Fruit fly (Drosophila melanogaster) whole organism, prepupa: ENCODE measurements around the gene pod1.
A peak's percentile ranks its signal among the peaks of the same experiment; 100 is the strongest.

Experiments
- Blimp-1 ChIP-seq: fragments of 200-800 bp; sonication (Bioruptor generic); optimal IDR thresholded peaks from 3 replicates; lab custom pipeline; 2017; ENCODE audit warnings: missing biosample characterization, missing genetic modification characterization, mild to moderate bottlenecking, moderate library complexity, missing genetic modification reagents
- CG10631 ChIP-seq: fragments of 200-800 bp; sonication (Bioruptor generic); optimal IDR thresholded peaks from 2 replicates; lab custom pipeline; 2016; ENCODE audit warnings: missing biosample characterization, missing genetic modification characterization
- CG10669 ChIP-seq: fragments of 200-800 bp; sonication (Bioruptor generic); optimal IDR thresholded peaks from 3 replicates; lab custom pipeline; 2018; ENCODE audit warnings: missing biosample characterization, mild to moderate bottlenecking, missing genetic modification characterization, moderate library complexity
- CG11294 ChIP-seq: fragments of 200-800 bp; sonication (Bioruptor generic); IDR thresholded peaks from 2 replicates; pipeline ENCODE4 v1.3.6; 2022; ENCODE audit warnings: missing biosample characterization, missing genetic modification characterization
- CG11762 ChIP-seq: fragments of 200-800 bp; sonication (Bioruptor generic); optimal IDR thresholded peaks from 3 replicates; lab custom pipeline; 2016; ENCODE audit warnings: missing biosample characterization, missing genetic modification characterization; ENCODE audit not compliant: insufficient read depth
- CG1621 ChIP-seq: fragments of 200-800 bp; sonication (Bioruptor generic); optimal IDR thresholded peaks from 3 replicates; lab custom pipeline; 2018; ENCODE audit warnings: missing biosample characterization, mild to moderate bottlenecking, missing genetic modification characterization
- CG16779 ChIP-seq: fragments of 200-800 bp; sonication (Bioruptor generic); optimal IDR thresholded peaks from 3 replicates; lab custom pipeline; 2017; ENCODE audit warnings: missing biosample characterization, mild to moderate bottlenecking, missing genetic modification characterization
- CG31627 ChIP-seq: fragments of 200-800 bp; sonication (Bioruptor generic); optimal IDR thresholded peaks from 3 replicates; lab custom pipeline; 2016; ENCODE audit warnings: missing biosample characterization, missing genetic modification characterization
- CG32006 ChIP-seq: fragments of 200-800 bp; sonication (Bioruptor generic); optimal IDR thresholded peaks from 3 replicates; lab custom pipeline; 2017; ENCODE audit warnings: missing biosample characterization, mild to moderate bottlenecking, missing genetic modification characterization
- CG3919 ChIP-seq: fragments of 200-800 bp; sonication (Bioruptor generic); optimal IDR thresholded peaks from 3 replicates; lab custom pipeline; 2016; ENCODE audit warnings: missing biosample characterization, missing genetic modification characterization
- CG4318 ChIP-seq: fragments of 200-800 bp; sonication (Bioruptor generic); optimal IDR thresholded peaks from 3 replicates; lab custom pipeline; 2017; ENCODE audit warnings: missing biosample characterization, mild to moderate bottlenecking, missing genetic modification characterization
- CG6163 ChIP-seq: fragments of 200-800 bp; sonication (Bioruptor generic); IDR thresholded peaks from 3 replicates; pipeline ENCODE4 v1.3.6; 2022; ENCODE audit warnings: missing biosample characterization, missing genetic modification characterization
- CG6276 ChIP-seq: fragments of 200-800 bp; sonication (Bioruptor generic); optimal IDR thresholded peaks from 2 replicates; lab custom pipeline; 2017; ENCODE audit warnings: missing biosample characterization, mild to moderate bottlenecking, missing genetic modification characterization
- CG6792 ChIP-seq: fragments of 200-800 bp; sonication (Bioruptor generic); optimal IDR thresholded peaks from 3 replicates; lab custom pipeline; 2016; ENCODE audit warnings: missing biosample characterization, missing genetic modification characterization
- CG6808 ChIP-seq: fragments of 200-800 bp; sonication (Bioruptor generic); optimal IDR thresholded peaks from 3 replicates; lab custom pipeline; 2017; ENCODE audit warnings: missing biosample characterization, missing genetic modification characterization, mild to moderate bottlenecking, moderate library complexity, missing genetic modification reagents
- CG7368 ChIP-seq: fragments of 200-800 bp; sonication (Bioruptor generic); optimal IDR thresholded peaks from 3 replicates; lab custom pipeline; 2016; ENCODE audit warnings: missing biosample characterization, missing genetic modification characterization
- CG8119 ChIP-seq: fragments of 200-800 bp; sonication (Bioruptor generic); IDR thresholded peaks from 3 replicates; pipeline ENCODE4 v1.3.6; 2022; ENCODE audit warnings: missing biosample characterization, missing genetic modification characterization
- CG8319 ChIP-seq: fragments of 200-800 bp; sonication (Bioruptor generic); optimal IDR thresholded peaks from 3 replicates; lab custom pipeline; 2016; ENCODE audit warnings: missing biosample characterization, missing genetic modification characterization
- CG8632 ChIP-seq: fragments of 200-800 bp; sonication (Bioruptor generic); optimal IDR thresholded peaks from 3 replicates; lab custom pipeline; 2016; ENCODE audit warnings: missing biosample characterization, missing genetic modification characterization
- CG9139 ChIP-seq: fragments of 200-800 bp; sonication (Bioruptor generic); optimal IDR thresholded peaks from 3 replicates; lab custom pipeline; 2017; ENCODE audit warnings: missing biosample characterization, mild to moderate bottlenecking, missing genetic modification characterization
- Eip78C ChIP-seq: fragments of 200-800 bp; sonication (Bioruptor generic); peaks from one replicate; lab custom pipeline; 2016; ENCODE audit warnings: missing biosample characterization, missing genetic modification characterization
- Eip93F ChIP-seq: fragments of 200-800 bp; sonication (Bioruptor generic); optimal IDR thresholded peaks from 2 replicates; lab custom pipeline; 2016; ENCODE audit warnings: missing biosample characterization, mild to moderate bottlenecking, missing genetic modification characterization
- Ets21C ChIP-seq: fragments of 200-800 bp; sonication (Bioruptor generic); optimal IDR thresholded peaks from 3 replicates; lab custom pipeline; 2016; ENCODE audit warnings: missing biosample characterization, missing genetic modification characterization
- Gug ChIP-seq: fragments of 200-800 bp; sonication (Bioruptor generic); IDR thresholded peaks from 2 replicates; pipeline ENCODE4 v1.3.6; 2022; ENCODE audit warnings: missing biosample characterization, missing genetic modification characterization
- Hr38 ChIP-seq: sonication (Bioruptor generic); optimal IDR thresholded peaks from 2 replicates; lab custom pipeline; 2016; ENCODE audit warnings: missing biosample characterization, missing genetic modification characterization
- Hr39 ChIP-seq: fragments of 200-800 bp; sonication (Bioruptor generic); optimal IDR thresholded peaks from 2 replicates; lab custom pipeline; 2016; ENCODE audit warnings: missing biosample characterization, missing genetic modification characterization
- Hr4 ChIP-seq: fragments of 200-800 bp; sonication (Bioruptor generic); optimal IDR thresholded peaks from 3 replicates; lab custom pipeline; 2016; ENCODE audit warnings: missing biosample characterization, missing genetic modification characterization
- Lpt ChIP-seq: fragments of 200-800 bp; sonication (Bioruptor generic); optimal IDR thresholded peaks from 3 replicates; lab custom pipeline; 2016; ENCODE audit warnings: missing biosample characterization, missing genetic modification characterization
- Met ChIP-seq: fragments of 200-800 bp; sonication (Bioruptor generic); optimal IDR thresholded peaks from 3 replicates; lab custom pipeline; 2016; ENCODE audit warnings: missing biosample characterization, missing genetic modification characterization
- Smox ChIP-seq: fragments of 200-800 bp; sonication (Bioruptor generic); optimal IDR thresholded peaks from 3 replicates; lab custom pipeline; 2016; ENCODE audit warnings: missing biosample characterization, missing genetic modification characterization
- Sox102F ChIP-seq: fragments of 200-800 bp; sonication (Bioruptor generic); optimal IDR thresholded peaks from 2 replicates; lab custom pipeline; 2016; ENCODE audit warnings: missing biosample characterization, mild to moderate bottlenecking, missing genetic modification characterization
- Sox14 ChIP-seq: fragments of 200-800 bp; sonication (Bioruptor generic); optimal IDR thresholded peaks from 3 replicates; lab custom pipeline; 2016; ENCODE audit warnings: missing biosample characterization, missing genetic modification characterization
- Sox15 ChIP-seq: fragments of 200-800 bp; sonication (Bioruptor generic); optimal IDR thresholded peaks from 3 replicates; lab custom pipeline; 2016; ENCODE audit warnings: missing biosample characterization, missing genetic modification characterization
- acj6 ChIP-seq: fragments of 200-800 bp; sonication (Bioruptor generic); optimal IDR thresholded peaks from 3 replicates; lab custom pipeline; 2016; ENCODE audit warnings: missing biosample characterization, missing genetic modification characterization
- dac ChIP-seq: fragments of 200-800 bp; sonication (Bioruptor generic); optimal IDR thresholded peaks from 2 replicates; lab custom pipeline; 2017; ENCODE audit warnings: missing biosample characterization, mild to moderate bottlenecking, missing genetic modification characterization
- dsx ChIP-seq: fragments of 200-800 bp; optimal IDR thresholded peaks from 3 replicates; lab custom pipeline; 2019; ENCODE audit warnings: missing biosample characterization, mild to moderate bottlenecking, missing genetic modification characterization, moderate library complexity; ENCODE audit not compliant: poor library complexity, severe bottlenecking
- esn ChIP-seq: fragments of 200-800 bp; sonication (Bioruptor generic); optimal IDR thresholded peaks from 2 replicates; lab custom pipeline; 2016; ENCODE audit warnings: missing biosample characterization, mild to moderate bottlenecking, missing genetic modification characterization, moderate library complexity
- fd59A ChIP-seq: fragments of 200-800 bp; sonication (Bioruptor generic); optimal IDR thresholded peaks from 2 replicates; lab custom pipeline; 2017; ENCODE audit warnings: missing biosample characterization, mild to moderate bottlenecking, missing genetic modification characterization, missing genetic modification reagents
- fd85E ChIP-seq: fragments of 200-800 bp; sonication (Bioruptor generic); optimal IDR thresholded peaks from 3 replicates; lab custom pipeline; 2016; ENCODE audit warnings: missing biosample characterization, missing genetic modification characterization
- lz ChIP-seq: fragments of 200-800 bp; sonication (Bioruptor generic); optimal IDR thresholded peaks from 3 replicates; lab custom pipeline; 2016; ENCODE audit warnings: missing biosample characterization, missing genetic modification characterization
- net ChIP-seq: fragments of 200-800 bp; sonication (Bioruptor generic); optimal IDR thresholded peaks from 3 replicates; lab custom pipeline; 2016; ENCODE audit warnings: missing biosample characterization, missing genetic modification characterization
- pdm3 ChIP-seq: fragments of 200-800 bp; sonication (Bioruptor generic); optimal IDR thresholded peaks from 3 replicates; lab custom pipeline; 2016; ENCODE audit warnings: missing biosample characterization, missing genetic modification characterization
- salr ChIP-seq, 2 experiments: fragments of 200-800 bp; sonication (Bioruptor generic); optimal IDR thresholded peaks; 3 replicates each; lab custom pipeline; 2016 to 2018; ENCODE audit warnings: missing biosample characterization in 2 of 2, missing genetic modification characterization in 2 of 2, mild to moderate bottlenecking in 1 of 2
- spab ChIP-seq: fragments of 200-800 bp; sonication (Bioruptor generic); optimal IDR thresholded peaks from 2 replicates; lab custom pipeline; 2017; ENCODE audit warnings: missing biosample characterization, mild to moderate bottlenecking, missing genetic modification characterization, missing genetic modification reagents
- ss ChIP-seq, 2 experiments: fragments of 200-800 bp; sonication (Bioruptor generic); optimal IDR thresholded peaks; 2 replicates in 1 of 2; 3 replicates in 1 of 2; lab custom pipeline; 2017 to 2018; ENCODE audit warnings: mild to moderate bottlenecking in 2 of 2, missing biosample characterization in 2 of 2, missing genetic modification characterization in 2 of 2, moderate library complexity in 1 of 2
- svp ChIP-seq: fragments of 200-800 bp; sonication (Bioruptor generic); peaks from one replicate; lab custom pipeline; 2016; ENCODE audit warnings: missing biosample characterization, missing genetic modification characterization
- vri ChIP-seq: fragments of 200-800 bp; sonication (Bioruptor generic); optimal IDR thresholded peaks from 3 replicates; lab custom pipeline; 2016; ENCODE audit warnings: missing biosample characterization, mild to moderate bottlenecking, missing genetic modification characterization

The pod1 gene

DNA sequence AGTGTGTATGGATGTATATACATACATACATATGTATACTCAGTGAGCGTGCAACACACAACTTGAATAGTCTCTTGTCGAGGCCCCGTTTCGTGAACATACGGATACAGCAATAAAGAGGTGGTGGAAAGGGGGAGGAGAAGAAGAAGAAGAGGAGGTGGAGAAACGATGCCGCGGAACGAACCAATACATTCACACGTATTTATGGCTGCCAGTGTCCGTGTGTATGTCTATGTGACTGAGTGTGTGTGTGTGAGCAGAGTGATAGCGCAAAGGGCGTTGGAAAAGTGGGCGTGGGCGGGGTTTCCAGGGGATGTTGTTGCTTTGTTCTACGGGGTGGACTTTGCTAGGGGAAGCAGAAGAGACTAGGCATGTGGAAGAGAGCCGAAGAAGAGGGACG is 49.9 kb downstream of the pod1 start (continued):
- TF ChIP-seq Sox14 (GFP tag; lab: Kevin White, UChicago) (no peak), ss (GFP tag; optimal IDR thresholded peaks at IDR 0.05; lab: Kevin White, UChicago) (peak; percentile 74 to 83), lz (GFP tag; lab: Kevin White, UChicago) (no peak), net (GFP tag; lab: Kevin White, UChicago) (no peak), vri (no peak), CG11294 (no peak), CG6163 (0 out of 3 replicates have a peak, but pooled peaks have one; percentile 47), CG8119 (peak; percentile 52; the same call in 2 of the 3 replicates), CG31627 (GFP tag; lab: Kevin White, UChicago) (no peak), Ets21C (GFP tag; lab: Kevin White, UChicago) (no peak), CG10631 (GFP tag; lab: Kevin White, UChicago) (no peak), Met (GFP tag; lab: Kevin White, UChicago) (no peak), CG7368 (GFP tag; lab: Kevin White, UChicago) (no peak), Hr4 (GFP tag; lab: Kevin White, UChicago) (no peak), acj6 (GFP tag; lab: Kevin White, UChicago) (no peak), CG8632 (GFP tag; lab: Kevin White, UChicago) (no peak), dsx (peak; percentile 40), CG16779 (tag; lab: Kevin White, UChicago) (no peak), CG1621 (tag; lab: Kevin White, UChicago) (peak; percentile 65), salr (GFP tag; optimal IDR thresholded peaks at IDR 0.05; lab: Kevin White, UChicago) (peak in 1 of 2 experiments; percentile 23)

DNA sequence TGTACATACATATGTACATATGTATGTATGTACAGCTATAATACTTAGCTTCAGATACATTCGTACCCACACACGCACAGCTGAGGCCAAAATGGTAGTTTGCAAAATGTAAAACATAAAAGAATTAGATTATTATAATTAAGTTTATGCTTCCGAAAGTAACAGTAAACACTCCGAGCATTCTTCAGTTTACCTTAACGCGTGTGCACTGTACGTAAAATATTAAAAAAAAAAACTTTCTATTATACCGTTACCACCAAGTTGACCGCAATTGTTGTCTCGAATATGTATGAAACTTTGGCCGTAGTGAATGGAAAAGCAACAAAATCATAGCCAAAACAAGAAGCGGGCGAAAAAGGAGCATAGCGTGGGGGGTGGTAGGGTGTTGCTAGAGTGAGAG is 51.1 kb downstream of the pod1 start:
- TF ChIP-seq Sox102F (GFP tag; lab: Kevin White, UChicago) = peak; percentile 78
- peak; percentile 67 for TF ChIP-seq Smox (GFP tag; lab: Kevin White, UChicago)
- TF ChIP-seq lz (GFP tag; lab: Kevin White, UChicago) = peak; percentile 78
- TF ChIP-seq fd59A = peak; percentile 60
- peak; percentile 75 for TF ChIP-seq CG10669 (GFP tag; lab: Kevin White, UChicago)
- TF ChIP-seq CG6792 (GFP tag; lab: Kevin White, UChicago) = peak; percentile 68
- TF ChIP-seq Eip93F = peak; percentile 32
- TF ChIP-seq Hr39 = peak; percentile 43
- TF ChIP-seq pdm3 = peak; percentile 78
- peak; percentile 42 to 67 for TF ChIP-seq salr (GFP tag; optimal IDR thresholded peaks at IDR 0.05; lab: Kevin White, UChicago)
- TF ChIP-seq CG9139 (GFP tag; lab: Kevin White, UChicago) = peak; percentile 33
- TF ChIP-seq CG6276 (GFP tag; lab: Kevin White, UChicago) = peak; percentile 90
- TF ChIP-seq CG11762 (GFP tag; lab: Kevin White, UChicago) = peak; percentile 49
- TF ChIP-seq Sox15 = peak; percentile 30
- peak; percentile 50 for TF ChIP-seq CG31627 (GFP tag; lab: Kevin White, UChicago)
- TF ChIP-seq CG4318 (GFP tag; lab: Kevin White, UChicago) = peak; percentile 80
- peak; percentile 91 for TF ChIP-seq CG32006 (GFP tag; lab: Kevin White, UChicago)
- peak; percentile 53 for TF ChIP-seq CG11294
- no peak for TF ChIP-seq fd85E (GFP tag; lab: Kevin White, UChicago)
- TF ChIP-seq Ets21C (GFP tag; lab: Kevin White, UChicago) = peak; percentile 25
- TF ChIP-seq CG16779 (tag; lab: Kevin White, UChicago) = peak; percentile 69
- peak; percentile 73 for TF ChIP-seq Gug (GFP tag; lab: Robert Waterston, UW)
- TF ChIP-seq svp (GFP tag; lab: Kevin White, UChicago) = peak; percentile 50
- TF ChIP-seq CG6163 = peak; percentile 88
- TF ChIP-seq CG3919 (GFP tag; lab: Kevin White, UChicago) = peak; percentile 78
- peak; percentile 6 for TF ChIP-seq CG8319 (GFP tag; lab: Kevin White, UChicago)
- peak; percentile 78 for TF ChIP-seq Sox14 (GFP tag; lab: Kevin White, UChicago)
- peak; percentile 74 for TF ChIP-seq net (GFP tag; lab: Kevin White, UChicago)
- peak; percentile 74 for TF ChIP-seq esn
- TF ChIP-seq Eip78C = peak; percentile 89
- peak; percentile 58 for TF ChIP-seq spab
- TF ChIP-seq CG10631 (GFP tag; lab: Kevin White, UChicago) = peak; percentile 67
- TF ChIP-seq CG8119 = peak; percentile 91
- no peak for TF ChIP-seq Blimp-1 (GFP tag; lab: Kevin White, UChicago)
- TF ChIP-seq CG1621 (tag; lab: Kevin White, UChicago) = peak; percentile 65
- TF ChIP-seq dac (GFP tag; lab: Kevin White, UChicago) = peak; percentile 76
- TF ChIP-seq Lpt (GFP tag; lab: Kevin White, UChicago) = peak; percentile 67
- peak; percentile 52 for TF ChIP-seq ss (GFP tag; optimal IDR thresholded peaks at IDR 0.05; lab: Kevin White, UChicago)
- peak; percentile 67 for TF ChIP-seq CG8632 (GFP tag; lab: Kevin White, UChicago)
- TF ChIP-seq Hr38 = no peak
- TF ChIP-seq CG6808 = peak; percentile 50
- peak; percentile 76 for TF ChIP-seq Met (GFP tag; lab: Kevin White, UChicago)
